Worm (Caenorhabditis elegans) whole organism, L1 larva: ENCODE data around the gene aqp-7.

Source experiments
- ceh-82 ChIP-seq, 3 experiments: fragments of 150-350 bp in 1 of 3; sonication (generic microtip) in 2 of 3; optimal IDR thresholded peaks; 2 replicates each; lab custom pipeline; 2014 to 2017; ENCODE audit warnings: missing biosample characterization in 3 of 3, missing genetic modification characterization in 3 of 3
- fkh-8 ChIP-seq: sonication (generic microtip); optimal IDR thresholded peaks from 2 replicates; lab custom pipeline; 2016; ENCODE audit warnings: mild to moderate bottlenecking, missing genetic modification characterization, missing compliant biosample characterization
- lin-39 ChIP-seq: fragments of 150-350 bp; optimal IDR thresholded peaks from 2 replicates; lab custom pipeline; 2014; ENCODE audit warnings: missing biosample characterization, missing genetic modification reagents, missing genetic modification characterization
- nhr-28 ChIP-seq: fragments of 150-350 bp; optimal IDR thresholded peaks from 2 replicates; lab custom pipeline; 2014; ENCODE audit warnings: missing biosample characterization, missing genetic modification characterization
- rnt-1 ChIP-seq: sonication (generic microtip); optimal IDR thresholded peaks from 2 replicates; lab custom pipeline; 2016; ENCODE audit warnings: mild to moderate bottlenecking, missing genetic modification characterization, moderate library complexity, missing compliant biosample characterization
- tbx-2 ChIP-seq: sonication (generic microtip); optimal IDR thresholded peaks from 2 replicates; lab custom pipeline; 2016; ENCODE audit warnings: missing genetic modification characterization, missing compliant biosample characterization

- TF ChIP-seq rnt-1 (tag; lab: Kevin White, UChicago): no peak
- no peak for TF ChIP-seq ceh-82 (tag; optimal IDR thresholded peaks at IDR 0.05; lab: Kevin White, UChicago)
- TF ChIP-seq nhr-28 (tag; lab: Kevin White, UChicago): no peak
- TF ChIP-seq tbx-2 (tag; lab: Kevin White, UChicago): peak; percentile 25
- no peak for TF ChIP-seq lin-39 (tag; lab: Kevin White, UChicago)
- no peak for TF ChIP-seq fkh-8 (tag; lab: Kevin White, UChicago)
Observed at ce11 chrX:3051315-3051993, 26.6 kb downstream of the aqp-7 start.
